Worm (Caenorhabditis elegans): ENCODE results near the gene ifd-1.

ce11 chrX:8810908-8811307 is 13.3 kb downstream of the ifd-1 start, which contains the start of gene R04E5.9:
- no peak for TF ChIP-seq flt-1 (GFP tag; IDR thresholded peaks at IDR 0.05)
- no peak for TF ChIP-seq ama-1 (optimal IDR thresholded peaks at IDR 0.05)
- TF ChIP-seq aly-1 (tag; optimal IDR thresholded peaks at IDR 0.05): peak; percentile 23
- no peak for TF ChIP-seq pes-1 (GFP tag; IDR thresholded peaks at IDR 0.05)

Measured in whole organism, early embryonic.